Worm (Caenorhabditis elegans) whole organism, L1 larva: ENCODE measurements around the gene srz-97.

Source experiments
- C34B4.2 ChIP-seq: sonication (generic microtip); optimal IDR thresholded peaks from 2 replicates; lab custom pipeline; 2017; ENCODE audit warnings: mild to moderate bottlenecking, missing genetic modification characterization, missing compliant biosample characterization
- aha-1 ChIP-seq: fragments of 150-350 bp; optimal IDR thresholded peaks from 2 replicates; lab custom pipeline; 2014; ENCODE audit warnings: missing biosample characterization, missing genetic modification characterization
- ceh-63 ChIP-seq: fragments of 200-800 bp; sonication (Bioruptor generic); optimal IDR thresholded peaks from 2 replicates; lab custom pipeline; 2018; ENCODE audit warnings: mild to moderate bottlenecking, missing genetic modification characterization, missing compliant biosample characterization
- ceh-8 ChIP-seq: fragments of 200-800 bp; sonication (Bioruptor generic); optimal IDR thresholded peaks from 2 replicates; lab custom pipeline; 2018; ENCODE audit warnings: mild to moderate bottlenecking, missing genetic modification characterization, moderate library complexity, missing compliant biosample characterization
- ceh-82 ChIP-seq, 3 experiments: fragments of 150-350 bp in 1 of 3; sonication (generic microtip) in 2 of 3; optimal IDR thresholded peaks; 2 replicates each; lab custom pipeline; 2014 to 2017; ENCODE audit warnings: missing biosample characterization in 3 of 3, missing genetic modification characterization in 3 of 3
- ceh-90 ChIP-seq: sonication (generic microtip); optimal IDR thresholded peaks from 2 replicates; lab custom pipeline; 2016; ENCODE audit warnings: missing genetic modification characterization, missing compliant biosample characterization
- ces-1 ChIP-seq: fragments of 150-350 bp; optimal IDR thresholded peaks from 2 replicates; lab custom pipeline; 2014; ENCODE audit warnings: missing biosample characterization, missing genetic modification reagents, missing genetic modification characterization
- dpl-1 ChIP-seq, 3 experiments: fragments of 150-350 bp in 2 of 3; sonication (generic microtip) in 1 of 3; optimal IDR thresholded peaks; 2 replicates each; lab custom pipeline; 2014 to 2017; ENCODE audit warnings: missing biosample characterization in 3 of 3, missing genetic modification characterization in 3 of 3, missing genetic modification reagents in 3 of 3
- efl-1 ChIP-seq, 4 experiments: fragments of 150-350 bp; optimal IDR thresholded peaks in 3 of 4; peaks in 1 of 4; 1 replicate in 1 of 4; 2 replicates in 3 of 4; lab custom pipeline; 2014; ENCODE audit warnings: missing biosample characterization in 2 of 4, missing genetic modification characterization in 2 of 4, missing genetic modification reagents in 2 of 4
- elt-2 ChIP-seq: sonication (generic microtip); optimal IDR thresholded peaks from 2 replicates; lab custom pipeline; 2016; ENCODE audit warnings: missing genetic modification characterization, mild to moderate bottlenecking, inconsistent platforms, missing compliant biosample characterization, missing genetic modification reagents
- hlh-17 ChIP-seq: fragments of 200-800 bp; sonication (Bioruptor generic); optimal IDR thresholded peaks from 2 replicates; lab custom pipeline; 2018; ENCODE audit warnings: missing genetic modification characterization, mild to moderate bottlenecking, missing compliant biosample characterization, moderate library complexity, borderline replicate concordance
- irx-1 ChIP-seq: sonication (generic microtip); optimal IDR thresholded peaks from 2 replicates; lab custom pipeline; 2016; ENCODE audit warnings: missing genetic modification characterization, missing compliant biosample characterization
- lin-14 ChIP-seq: fragments of 200-800 bp; sonication (Bioruptor generic); optimal IDR thresholded peaks from 2 replicates; lab custom pipeline; 2018; ENCODE audit warnings: mild to moderate bottlenecking, missing genetic modification characterization, moderate library complexity, missing compliant biosample characterization
- mep-1 ChIP-seq: fragments of 150-350 bp; optimal IDR thresholded peaks from 2 replicates; lab custom pipeline; 2014; ENCODE audit warnings: missing biosample characterization, missing genetic modification characterization
- nhr-19 ChIP-seq: fragments of 200-800 bp; sonication (Bioruptor generic); conservative IDR thresholded peaks from 2 replicates; pipeline ENCODE4 v1.3.6; 2022; ENCODE audit warnings: missing genetic modification characterization, missing compliant biosample characterization
- nhr-237 ChIP-seq: fragments of 150-350 bp; optimal IDR thresholded peaks from 2 replicates; lab custom pipeline; 2014; ENCODE audit warnings: missing biosample characterization, missing genetic modification characterization
- nhr-28 ChIP-seq: fragments of 150-350 bp; optimal IDR thresholded peaks from 2 replicates; lab custom pipeline; 2014; ENCODE audit warnings: missing biosample characterization, missing genetic modification characterization
- nhr-76 ChIP-seq: sonication (generic microtip); optimal IDR thresholded peaks from 2 replicates; lab custom pipeline; 2017; ENCODE audit warnings: missing biosample characterization, missing genetic modification characterization
- nhr-84 ChIP-seq: sonication (generic microtip); optimal IDR thresholded peaks from 2 replicates; lab custom pipeline; 2017; ENCODE audit warnings: missing biosample characterization, missing genetic modification characterization
- nhr-85 ChIP-seq: sonication (generic microtip); peaks from one replicate; lab custom pipeline; 2016; ENCODE audit warnings: missing genetic modification characterization, inconsistent platforms, missing compliant biosample characterization
- nhr-90 ChIP-seq: sonication (generic microtip); optimal IDR thresholded peaks from 2 replicates; lab custom pipeline; 2016; ENCODE audit warnings: mild to moderate bottlenecking, missing genetic modification characterization, missing compliant biosample characterization; ENCODE audit not compliant: poor library complexity
- pag-3 ChIP-seq: sonication (generic microtip); optimal IDR thresholded peaks from 2 replicates; lab custom pipeline; 2017; ENCODE audit warnings: missing genetic modification characterization, mild to moderate bottlenecking, missing compliant biosample characterization, antibody characterized with exemption, borderline replicate concordance; ENCODE audit not compliant: insufficient read depth
- pax-3 ChIP-seq: fragments of 200-800 bp; sonication (Bioruptor generic); optimal IDR thresholded peaks from 2 replicates; lab custom pipeline; 2018; ENCODE audit warnings: mild to moderate bottlenecking, missing genetic modification characterization, moderate library complexity, missing compliant biosample characterization
- pqm-1 ChIP-seq: sonication (generic microtip); optimal IDR thresholded peaks from 3 replicates; lab custom pipeline; 2017; ENCODE audit warnings: missing biosample characterization, missing genetic modification characterization
- sox-4 ChIP-seq: sonication (generic microtip); optimal IDR thresholded peaks from 2 replicates; lab custom pipeline; 2016; ENCODE audit warnings: missing genetic modification characterization, missing compliant biosample characterization
- tlp-1 ChIP-seq: fragments of 150-350 bp; optimal IDR thresholded peaks from 2 replicates; lab custom pipeline; 2014; ENCODE audit warnings: missing biosample characterization, missing genetic modification characterization
- unc-62 ChIP-seq: fragments of 150-350 bp; optimal IDR thresholded peaks from 2 replicates; lab custom pipeline; 2014; ENCODE audit warnings: missing biosample characterization, missing genetic modification reagents, missing genetic modification characterization
- unc-86 ChIP-seq: sonication (generic microtip); optimal IDR thresholded peaks from 2 replicates; lab custom pipeline; 2016; ENCODE audit warnings: missing genetic modification characterization, missing compliant biosample characterization
- vab-15 ChIP-seq: sonication (generic microtip); optimal IDR thresholded peaks from 2 replicates; lab custom pipeline; 2017; ENCODE audit warnings: missing genotype, mild to moderate bottlenecking, missing genetic modification characterization, missing compliant biosample characterization
- xbp-1 ChIP-seq: sonication (generic microtip); optimal IDR thresholded peaks from 2 replicates; lab custom pipeline; 2016; ENCODE audit warnings: missing genetic modification characterization, missing compliant biosample characterization
- zip-4 ChIP-seq: fragments of 200-800 bp; sonication (Bioruptor generic); optimal IDR thresholded peaks from 2 replicates; lab custom pipeline; 2018; ENCODE audit warnings: mild to moderate bottlenecking, missing genetic modification characterization, moderate library complexity, missing compliant biosample characterization
- ztf-11 ChIP-seq, 2 experiments: sonication (generic microtip); optimal IDR thresholded peaks; 2 replicates each; lab custom pipeline; 2016 to 2017; ENCODE audit warnings: missing genetic modification characterization in 2 of 2, missing biosample characterization in 1 of 2, missing compliant biosample characterization in 1 of 2

The srz-97 gene

ce11 chrV:14481401-14481800 lies 13.4 kb upstream of the srz-97 start, which contains the start of gene R02D5.7:
Gene R02D5.7 (minus strand): TSS chrV:14481501.
- no peak for TF ChIP-seq zip-4 (GFP tag; lab: Kevin White, UChicago)

ce11 chrV:14480533-14480932 lies 12.5 kb upstream of the srz-97 start:
- TF ChIP-seq pag-3 (tag; lab: Kevin White, UChicago) (no peak), ces-1 (GFP tag; lab: Kevin White, UChicago) (no peak), pqm-1 (tag; lab: Kevin White, UChicago) (no peak), ceh-8 (GFP tag; lab: Kevin White, UChicago) (no peak)

DNA sequence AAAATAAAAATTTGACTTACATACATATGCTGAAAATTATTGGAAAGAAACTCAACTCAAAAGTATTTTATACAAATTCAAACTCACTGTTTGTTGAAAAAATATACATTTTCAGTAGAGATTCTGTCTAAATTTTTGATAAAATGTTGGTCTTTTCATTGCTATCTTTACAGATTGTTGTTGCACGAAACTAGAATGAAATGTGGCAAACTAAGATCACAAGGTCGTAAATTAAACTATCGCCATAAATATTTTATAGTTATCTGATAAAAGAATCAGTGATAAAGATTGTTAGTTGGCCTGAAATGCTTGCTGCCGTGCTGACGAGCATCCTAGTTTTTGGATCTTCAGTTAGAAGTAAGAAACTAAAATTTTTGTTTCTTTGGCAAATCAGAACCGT lies 10.9 kb upstream of the srz-97 start, which contains the start of gene clec-55:
clec-55 (plus strand) TSS at position 301 of the 400 bp plus-strand sequence.
- TF ChIP-seq elt-2: peak; percentile 40
- TF ChIP-seq lin-14: no peak

ce11 chrV:14476680-14477079 lies 8.6 kb upstream of the srz-97 start, which contains the start of gene clec-54:
Gene clec-54 (plus strand): TSS chrV:14476903.
- no peak for TF ChIP-seq nhr-85 (tag; lab: Kevin White, UChicago)
- no peak for TF ChIP-seq ceh-82 (tag; optimal IDR thresholded peaks at IDR 0.05; lab: Kevin White, UChicago)
- no peak for TF ChIP-seq efl-1 (optimal IDR thresholded peaks at IDR 0.05; lab: Kevin White, UChicago)
- peak in 1 of 2 experiments; percentile 63 for TF ChIP-seq efl-1 (GFP tag; optimal IDR thresholded peaks at IDR 0.05 in 1 of 2; lab: Kevin White, UChicago)
- peak; percentile 52 for TF ChIP-seq elt-2

DNA sequence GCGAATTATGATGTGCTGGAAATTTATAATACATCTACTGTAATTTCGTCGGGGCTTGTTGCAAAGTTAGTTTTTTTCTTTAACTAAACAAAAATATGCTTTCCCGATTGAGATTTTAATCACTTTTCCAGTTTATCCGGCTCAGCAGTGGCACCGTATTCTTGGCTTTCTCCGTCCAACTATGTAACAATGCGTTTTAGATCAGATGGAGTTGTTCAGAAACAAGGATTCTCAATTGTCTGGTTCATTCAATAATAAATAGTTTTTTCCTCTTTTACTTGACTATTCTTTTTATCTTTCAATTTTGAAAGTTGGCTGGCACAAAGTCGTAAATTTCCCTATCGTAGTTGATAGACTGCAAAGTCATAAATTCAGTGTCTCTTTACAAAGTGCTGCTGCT lies 6.1 kb upstream of the srz-97 start, which contains the start of gene clec-56:
clec-56 (plus strand) TSS at position 301 of the 400 bp plus-strand sequence.
- no peak for TF ChIP-seq ceh-63 (GFP tag; lab: Kevin White, UChicago)
- no peak for TF ChIP-seq lin-14
- no peak for TF ChIP-seq nhr-84 (tag; lab: Kevin White, UChicago)
- TF ChIP-seq nhr-28 (tag; lab: Kevin White, UChicago): no peak
- no peak for TF ChIP-seq ceh-90
- no peak for TF ChIP-seq unc-86 (tag; lab: Kevin White, UChicago)

DNA sequence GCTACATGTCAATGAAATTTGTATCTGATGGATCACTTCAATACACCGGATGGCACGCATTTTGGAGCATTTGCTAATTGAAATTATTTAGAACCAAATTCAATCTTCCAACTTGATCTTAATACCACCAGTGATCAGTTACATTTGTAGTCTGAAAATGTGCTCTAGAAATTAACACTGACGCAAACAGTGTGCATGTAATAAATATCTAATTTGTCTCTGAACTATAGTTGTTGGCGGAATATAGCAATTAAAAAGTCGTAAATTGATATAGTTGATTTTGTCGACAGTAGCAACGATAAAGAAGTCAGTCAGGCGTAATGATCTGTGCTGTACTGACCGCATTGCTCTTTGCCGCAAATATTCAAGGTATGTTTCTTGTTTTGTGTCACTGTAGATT lies 4.2 kb upstream of the srz-97 start, which contains the start of gene clec-227:
clec-227 (plus strand) TSS at position 301 of the 400 bp plus-strand sequence.
- no peak for TF ChIP-seq nhr-237
- TF ChIP-seq xbp-1 (tag; lab: Kevin White, UChicago): no peak
- no peak for TF ChIP-seq efl-1 (optimal IDR thresholded peaks at IDR 0.05; lab: Kevin White, UChicago)
- TF ChIP-seq efl-1 (GFP tag; optimal IDR thresholded peaks at IDR 0.05 in 1 of 2; lab: Kevin White, UChicago): peak in 1 of 2 experiments; percentile 85

DNA sequence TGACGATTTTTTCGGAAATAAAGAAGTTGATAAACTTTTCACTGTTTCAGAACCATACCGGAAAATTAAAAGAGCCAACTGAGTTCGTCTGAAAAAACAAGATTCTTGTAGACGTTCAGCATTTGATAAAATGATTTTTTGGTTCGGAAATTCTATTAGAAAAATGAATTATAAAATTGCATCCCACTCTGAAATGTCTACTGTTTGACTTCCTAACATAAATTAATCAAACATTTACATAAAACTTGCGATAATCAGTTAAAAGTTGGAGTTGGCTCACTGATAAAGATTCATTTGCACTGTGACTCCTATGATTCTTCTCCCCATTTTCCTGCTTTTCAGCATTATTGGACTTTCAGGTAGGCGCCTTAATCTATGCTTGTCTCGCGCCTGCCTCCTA lies 885 bp upstream of the srz-97 start, which contains the start of gene clec-57:
clec-57 (plus strand) TSS at position 301 of the 400 bp plus-strand sequence.
- TF ChIP-seq ztf-11 (tag; optimal IDR thresholded peaks at IDR 0.05; lab: Kevin White, UChicago) (no peak), irx-1 (tag; lab: Kevin White, UChicago) (no peak), nhr-19 (GFP tag; lab: Robert Waterston, UW) (no peak), unc-86 (tag; lab: Kevin White, UChicago) (no peak), mep-1 (no peak), dpl-1 (GFP tag; optimal IDR thresholded peaks at IDR 0.05; lab: Kevin White, UChicago) (no peak), vab-15 (no peak), ces-1 (GFP tag; lab: Kevin White, UChicago) (no peak), sox-4 (tag; lab: Kevin White, UChicago) (no peak), hlh-17 (GFP tag; lab: Kevin White, UChicago) (no peak), aha-1 (tag; lab: Kevin White, UChicago) (no peak), unc-62 (no peak), tlp-1 (tag; lab: Kevin White, UChicago) (no peak), nhr-76 (tag; lab: Kevin White, UChicago) (no peak), pax-3 (tag; lab: Kevin White, UChicago) (no peak), C34B4.2 (tag; lab: Kevin White, UChicago) (no peak), nhr-90 (tag; lab: Kevin White, UChicago) (no peak)
- TF ChIP-seq, all 84 proteins: peak for 0
